Worm (Caenorhabditis elegans): Measurements from ENCODE around the gene zip-9.
A peak's percentile ranks its signal among the peaks of the same experiment; 100 is the strongest.

ce11 chrV:10939990-10940570, 2.2 kb upstream of the zip-9 start:
- no peak for TF ChIP-seq nhr-23 (tag; optimal IDR thresholded peaks at IDR 0.05)
- TF ChIP-seq elt-1 (tag; optimal IDR thresholded peaks at IDR 0.05) = no peak
- TF ChIP-seq Y55F3AM.14 (GFP tag; optimal IDR thresholded peaks at IDR 0.05) = no peak
- no peak for TF ChIP-seq lin-13 (GFP tag; optimal IDR thresholded peaks at IDR 0.05)
- no peak for TF ChIP-seq alr-1 (tag; optimal IDR thresholded peaks at IDR 0.05)
- TF ChIP-seq unc-39 (tag; optimal IDR thresholded peaks at IDR 0.05) = no peak
- TF ChIP-seq ztf-1 (GFP tag; conservative IDR thresholded peaks at IDR 0.05) = no peak
- peak; percentile 24 for TF ChIP-seq unc-62 (GFP tag; optimal IDR thresholded peaks at IDR 0.05)
- TF ChIP-seq dmd-4 (tag; optimal IDR thresholded peaks at IDR 0.05) = no peak
